Worm (Caenorhabditis elegans) whole organism, L4/young adult: Measurements from ENCODE around the gene F49C5.3.
"Not testable (repeated sequence)": the region's sequence is repeated elsewhere in the genome, so short reads cannot be mapped to it uniquely, and the experiment has no call there.

ENCODE experiments used
- W03F9.2 ChIP-seq: fragments of 150-350 bp; optimal IDR thresholded peaks from 2 replicates; lab custom pipeline; 2014; ENCODE audit warnings: missing biosample characterization, missing genetic modification characterization
- him-1 ChIP-seq: sonication (generic microtip); optimal IDR thresholded peaks from 2 replicates; lab custom pipeline; 2016; ENCODE audit warnings: missing genotype, missing genetic modification reagents, missing genetic modification characterization, missing compliant biosample characterization

DNA sequence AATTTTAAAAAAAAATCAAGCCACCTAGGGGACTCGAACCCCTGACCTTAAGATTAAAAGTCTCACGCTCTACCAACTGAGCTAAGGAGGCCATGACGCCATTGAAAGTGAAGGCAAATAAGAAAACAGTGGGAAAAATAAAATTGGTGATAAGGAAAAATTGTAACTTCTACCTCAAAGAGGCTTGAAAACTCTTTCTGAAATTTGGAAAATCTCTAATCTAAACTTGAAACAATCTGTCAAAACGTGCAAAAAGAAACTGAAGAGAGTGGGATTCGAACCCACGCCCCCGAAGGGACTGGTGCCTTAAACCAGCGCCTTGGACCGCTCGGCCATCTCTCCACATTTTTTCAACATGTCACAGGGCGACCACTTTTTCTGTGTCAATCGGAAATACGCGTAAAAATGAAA, 5.4 kb downstream of the F49C5.3 start:
- not testable (repeated sequence) for TF ChIP-seq him-1, W03F9.2 (tag; lab: Kevin White, UChicago)
